Fruit fly (Drosophila melanogaster) whole organism, embryonic: ENCODE data around the gene CG9107.

Source experiments
- Adf1 ChIP-seq: fragments of 200-800 bp; sonication (Bioruptor generic); IDR thresholded peaks from 2 replicates; pipeline ENCODE4 v1.3.6; 2022; ENCODE audit warnings: missing biosample characterization, missing genetic modification characterization
- BEAF-32 ChIP-seq: fragments of 200-800 bp; sonication (Bioruptor generic); optimal IDR thresholded peaks from 3 replicates; lab custom pipeline; 2017; ENCODE audit warnings: missing biosample characterization, missing genetic modification characterization, mild to moderate bottlenecking, moderate library complexity, missing genetic modification reagents
- CG10366 ChIP-seq: fragments of 200-800 bp; sonication (Bioruptor generic); IDR thresholded peaks from 2 replicates; pipeline ENCODE4 v1.3.6; 2022; ENCODE audit warnings: missing biosample characterization, missing genetic modification characterization
- CG10543 ChIP-seq: fragments of 200-800 bp; sonication (Bioruptor generic); optimal IDR thresholded peaks from 3 replicates; lab custom pipeline; 2017; ENCODE audit warnings: missing biosample characterization, mild to moderate bottlenecking, missing genetic modification characterization, moderate library complexity
- CG10979 ChIP-seq: fragments of 200-800 bp; sonication (Bioruptor generic); optimal IDR thresholded peaks from 2 replicates; lab custom pipeline; 2018; ENCODE audit warnings: missing biosample characterization, mild to moderate bottlenecking, missing genetic modification characterization, moderate library complexity
- CG11504 ChIP-seq: fragments of 200-800 bp; sonication (Bioruptor generic); optimal IDR thresholded peaks from 3 replicates; lab custom pipeline; 2019; ENCODE audit warnings: missing biosample characterization, mild to moderate bottlenecking, missing genetic modification characterization, moderate library complexity
- CG11696 ChIP-seq: fragments of 200-800 bp; sonication (Bioruptor generic); IDR thresholded peaks from 2 replicates; pipeline ENCODE4 v1.3.6; 2022; ENCODE audit warnings: missing biosample characterization, missing genetic modification characterization
- CG1233 ChIP-seq: fragments of 200-800 bp; sonication (Bioruptor generic); optimal IDR thresholded peaks from 4 replicates; lab custom pipeline; 2018; ENCODE audit warnings: missing biosample characterization, mild to moderate bottlenecking, missing genetic modification characterization
- CG12769 ChIP-seq: fragments of 200-800 bp; sonication (Bioruptor generic); optimal IDR thresholded peaks from 2 replicates; lab custom pipeline; 2019; ENCODE audit warnings: missing biosample characterization, mild to moderate bottlenecking, missing genetic modification characterization, moderate library complexity
- CG15479 ChIP-seq: fragments of 200-800 bp; sonication (Bioruptor generic); optimal IDR thresholded peaks from 3 replicates; lab custom pipeline; 2019; ENCODE audit warnings: missing biosample characterization, mild to moderate bottlenecking, missing genetic modification characterization, moderate library complexity
- CG15696 ChIP-seq: fragments of 200-800 bp; sonication (Bioruptor generic); optimal IDR thresholded peaks from 2 replicates; lab custom pipeline; 2019; ENCODE audit warnings: missing biosample characterization, mild to moderate bottlenecking, missing genetic modification characterization, moderate library complexity
- CG17385 ChIP-seq: fragments of 200-800 bp; sonication (Bioruptor generic); optimal IDR thresholded peaks from 3 replicates; lab custom pipeline; 2018; ENCODE audit warnings: missing biosample characterization, mild to moderate bottlenecking, missing genetic modification characterization
- CG17829 ChIP-seq: fragments of 200-800 bp; optimal IDR thresholded peaks from 2 replicates; lab custom pipeline; 2019; ENCODE audit warnings: missing biosample characterization, mild to moderate bottlenecking, missing genetic modification characterization, moderate library complexity
- CG18262 ChIP-seq: fragments of 200-800 bp; optimal IDR thresholded peaks from 3 replicates; lab custom pipeline; 2019; ENCODE audit warnings: missing biosample characterization, mild to moderate bottlenecking, missing genetic modification characterization, moderate library complexity
- CG31224 ChIP-seq: fragments of 200-800 bp; sonication (Bioruptor generic); IDR thresholded peaks from 2 replicates; pipeline ENCODE4 v1.3.6; 2022; ENCODE audit warnings: missing biosample characterization, missing genetic modification characterization
- CG32532 ChIP-seq: fragments of 200-800 bp; sonication (Bioruptor generic); IDR thresholded peaks from 2 replicates; pipeline ENCODE4 v1.3.6; 2022; ENCODE audit warnings: missing biosample characterization, missing genetic modification characterization
- CG34422 ChIP-seq: fragments of 200-800 bp; sonication (Bioruptor generic); IDR thresholded peaks from 3 replicates; pipeline ENCODE4 v1.3.6; 2022; ENCODE audit warnings: missing biosample characterization, missing genetic modification characterization
- CG6765 ChIP-seq: fragments of 200-800 bp; sonication (Bioruptor generic); optimal IDR thresholded peaks from 3 replicates; lab custom pipeline; 2017; ENCODE audit warnings: missing biosample characterization, mild to moderate bottlenecking, missing genetic modification characterization
- CG7372 ChIP-seq: fragments of 200-800 bp; sonication (Bioruptor generic); IDR thresholded peaks from 2 replicates; pipeline ENCODE4 v1.3.6; 2022; ENCODE audit warnings: missing biosample characterization, missing genetic modification characterization
- CG7556 ChIP-seq: fragments of 200-800 bp; sonication (Bioruptor generic); optimal IDR thresholded peaks from 2 replicates; lab custom pipeline; 2017; ENCODE audit warnings: missing biosample characterization, mild to moderate bottlenecking, missing genetic modification characterization
- CG7786 ChIP-seq: fragments of 200-800 bp; sonication (Bioruptor generic); optimal IDR thresholded peaks from 2 replicates; lab custom pipeline; 2016; ENCODE audit warnings: missing biosample characterization, missing genetic modification characterization
- CG9215 ChIP-seq: fragments of 200-800 bp; sonication (Bioruptor generic); IDR thresholded peaks from 2 replicates; pipeline ENCODE4 v1.3.6; 2022; ENCODE audit warnings: missing biosample characterization, missing genetic modification characterization
- CTCF ChIP-seq: fragments of 200-800 bp; sonication (Bioruptor generic); optimal IDR thresholded peaks from 2 replicates; lab custom pipeline; 2017; ENCODE audit warnings: missing biosample characterization, mild to moderate bottlenecking, missing genetic modification characterization, moderate library complexity
- Hr39 ChIP-seq: fragments of >200 bp; optimal IDR thresholded peaks from 2 replicates; lab custom pipeline; 2017
- Lhr ChIP-seq: fragments of 200-800 bp; sonication (Bioruptor generic); optimal IDR thresholded peaks from 3 replicates; lab custom pipeline; 2017; ENCODE audit warnings: mild to moderate bottlenecking, missing biosample characterization, missing genetic modification reagents, missing genetic modification characterization
- NC2α ChIP-seq: fragments of 200-800 bp; sonication (Bioruptor generic); optimal IDR thresholded peaks from 2 replicates; lab custom pipeline; 2016; ENCODE audit warnings: missing biosample characterization, missing genetic modification characterization
- Six4 ChIP-seq: fragments of 200-800 bp; sonication (Bioruptor generic); optimal IDR thresholded peaks from 2 replicates; lab custom pipeline; 2016; ENCODE audit warnings: missing biosample characterization, missing genetic modification characterization
- Sry-δ ChIP-seq: fragments of 200-800 bp; sonication (Bioruptor generic); optimal IDR thresholded peaks from 2 replicates; lab custom pipeline; 2016; ENCODE audit warnings: missing biosample characterization, missing genetic modification characterization
- YL-1 ChIP-seq: fragments of 200-800 bp; sonication (Bioruptor generic); optimal IDR thresholded peaks from 3 replicates; lab custom pipeline; 2017; ENCODE audit warnings: missing biosample characterization, mild to moderate bottlenecking, missing genetic modification characterization
- ab ChIP-seq: fragments of 200-800 bp; sonication (Bioruptor generic); optimal IDR thresholded peaks from 2 replicates; lab custom pipeline; 2016; ENCODE audit warnings: missing biosample characterization, missing genetic modification characterization
- al ChIP-seq: fragments of 200-800 bp; sonication (Bioruptor generic); IDR thresholded peaks from 2 replicates; pipeline ENCODE4 v1.3.6; 2022; ENCODE audit warnings: missing biosample characterization, missing genetic modification characterization
- bab2 ChIP-seq: fragments of 200-800 bp; sonication (Bioruptor generic); optimal IDR thresholded peaks from 2 replicates; lab custom pipeline; 2016; ENCODE audit warnings: missing biosample characterization, missing genetic modification characterization
- bigmax ChIP-seq: fragments of 200-800 bp; sonication (Bioruptor generic); optimal IDR thresholded peaks from 2 replicates; lab custom pipeline; 2018; ENCODE audit warnings: missing biosample characterization, mild to moderate bottlenecking, missing genetic modification characterization
- bsh ChIP-seq, 2 experiments: fragments of 200-800 bp; sonication (Bioruptor generic); optimal IDR thresholded peaks; 2 replicates each; lab custom pipeline; 2017 to 2018; ENCODE audit warnings: mild to moderate bottlenecking in 2 of 2, missing biosample characterization in 2 of 2, missing genetic modification characterization in 2 of 2, moderate library complexity in 1 of 2
- cg ChIP-seq: fragments of 200-800 bp; sonication (Bioruptor generic); optimal IDR thresholded peaks from 3 replicates; lab custom pipeline; 2019; ENCODE audit warnings: missing biosample characterization, mild to moderate bottlenecking, missing genetic modification characterization, moderate library complexity
- crc ChIP-seq: fragments of 200-800 bp; sonication (Bioruptor generic); optimal IDR thresholded peaks from 2 replicates; lab custom pipeline; 2016; ENCODE audit warnings: missing biosample characterization, missing genetic modification characterization
- dati ChIP-seq: fragments of 200-800 bp; sonication (Bioruptor generic); IDR thresholded peaks from 2 replicates; pipeline ENCODE4 v1.3.6; 2022; ENCODE audit warnings: missing biosample characterization, missing genetic modification characterization
- dimm ChIP-seq: fragments of 200-800 bp; sonication (Bioruptor generic); IDR thresholded peaks from 2 replicates; pipeline ENCODE4 v1.3.6; 2022; ENCODE audit warnings: missing biosample characterization, missing genetic modification characterization
- ftz-f1 ChIP-seq: fragments of 200-800 bp; sonication (Bioruptor generic); optimal IDR thresholded peaks from 2 replicates; lab custom pipeline; 2016; ENCODE audit warnings: missing biosample characterization, missing genetic modification characterization
- gcm2 ChIP-seq: fragments of 200-800 bp; sonication (Bioruptor generic); optimal IDR thresholded peaks from 2 replicates; lab custom pipeline; 2016; ENCODE audit warnings: missing biosample characterization, missing genetic modification characterization
- gem ChIP-seq: fragments of 200-800 bp; sonication (Bioruptor generic); optimal IDR thresholded peaks from 2 replicates; lab custom pipeline; 2019; ENCODE audit warnings: missing biosample characterization, mild to moderate bottlenecking, missing genetic modification characterization, moderate library complexity
- gsb ChIP-seq: fragments of 200-800 bp; sonication (Bioruptor generic); IDR thresholded peaks from 2 replicates; pipeline ENCODE4 v1.3.6; 2022; ENCODE audit warnings: missing biosample characterization, missing genetic modification characterization
- h ChIP-seq: fragments of >200 bp; optimal IDR thresholded peaks from 2 replicates; lab custom pipeline; 2017
- jing ChIP-seq: fragments of 200-800 bp; sonication (Bioruptor generic); optimal IDR thresholded peaks from 2 replicates; lab custom pipeline; 2018; ENCODE audit warnings: missing biosample characterization, mild to moderate bottlenecking, missing genetic modification characterization
- jumu ChIP-seq: fragments of 200-800 bp; sonication (Bioruptor generic); optimal IDR thresholded peaks from 3 replicates; lab custom pipeline; 2016; ENCODE audit warnings: missing biosample characterization, missing genetic modification characterization
- lbe ChIP-seq: fragments of 200-800 bp; sonication (Bioruptor generic); optimal IDR thresholded peaks from 2 replicates; lab custom pipeline; 2016; ENCODE audit warnings: missing biosample characterization, mild to moderate bottlenecking, missing genetic modification characterization
- nerfin-1 ChIP-seq: fragments of 200-800 bp; sonication (Bioruptor generic); optimal IDR thresholded peaks from 3 replicates; lab custom pipeline; 2019; ENCODE audit warnings: missing biosample characterization, mild to moderate bottlenecking, missing genetic modification characterization, moderate library complexity
- psq ChIP-seq: fragments of 200-800 bp; sonication (Bioruptor generic); optimal IDR thresholded peaks from 2 replicates; lab custom pipeline; 2017; ENCODE audit warnings: missing biosample characterization, missing genetic modification characterization
- repo ChIP-seq: fragments of 200-800 bp; sonication (Bioruptor generic); optimal IDR thresholded peaks from 2 replicates; lab custom pipeline; 2016; ENCODE audit warnings: missing biosample characterization, missing genetic modification characterization
- salm ChIP-seq: fragments of 200-800 bp; sonication (Bioruptor generic); optimal IDR thresholded peaks from 2 replicates; lab custom pipeline; 2018; ENCODE audit warnings: missing biosample characterization, mild to moderate bottlenecking, missing genetic modification characterization
- sim ChIP-seq: fragments of 200-800 bp; sonication (Bioruptor generic); IDR thresholded peaks from 2 replicates; pipeline ENCODE4 v1.3.6; 2022; ENCODE audit warnings: missing biosample characterization, missing genetic modification characterization
- toy ChIP-seq: fragments of 200-800 bp; sonication (Bioruptor generic); IDR thresholded peaks from 2 replicates; pipeline ENCODE4 v1.3.6; 2022; ENCODE audit warnings: missing biosample characterization, missing genetic modification characterization
- z ChIP-seq: fragments of 200-800 bp; sonication (Bioruptor generic); IDR thresholded peaks from 3 replicates; pipeline ENCODE4 v1.3.6; 2022; ENCODE audit warnings: missing biosample characterization, missing genetic modification characterization

Gene CG9107

dm6 chr2L:6051212-6051621 lies 26.9 kb upstream of the CG9107 start (continued):
- TF ChIP-seq CG7786 (peak; percentile 86), CG6765 (GFP tag; lab: Kevin White, UChicago) (peak; percentile 96), dimm (GFP tag; lab: Robert Waterston, UW) (peak; percentile 81), dati (GFP tag; lab: Robert Waterston, UW) (peak; percentile 44; the same call in 1 of the 2 replicates), CG31224 (GFP tag; lab: Robert Waterston, UW) (peak; percentile 78), psq (peak; percentile 72), YL-1 (GFP tag; lab: Kevin White, UChicago) (peak; percentile 83), Hr39 (lab: Kevin White, UChicago) (no peak), CG15479 (no peak), crc (GFP tag; lab: Kevin White, UChicago) (peak; percentile 90), h (no peak), NC2α (peak; percentile 81), jing (GFP tag; lab: Kevin White, UChicago) (peak; percentile 85), CG34422 (GFP tag; lab: Robert Waterston, UW) (peak; percentile 92), bigmax (GFP tag; lab: Kevin White, UChicago) (peak; percentile 29), jumu (GFP tag; lab: Kevin White, UChicago) (peak; percentile 94), CG7372 (peak; percentile 87), Lhr (GFP tag; lab: Kevin White, UChicago) (peak; percentile 79), CG10366 (GFP tag; lab: Robert Waterston, UW) (peak; percentile 95), CG10979 (tag; lab: Kevin White, UChicago) (peak; percentile 98), CTCF (GFP tag; lab: Kevin White, UChicago) (peak; percentile 52), gcm2 (peak; percentile 81), CG11696 (GFP tag; lab: Robert Waterston, UW) (peak; percentile 88), salm (peak; percentile 94), Adf1 (GFP tag; lab: Robert Waterston, UW) (peak; percentile 77), Six4 (peak; percentile 93), CG18262 (tag; lab: Kevin White, UChicago) (peak; percentile 97), sim (GFP tag; lab: Robert Waterston, UW) (peak; percentile 91), ab (GFP tag; lab: Kevin White, UChicago) (peak; percentile 60), CG15696 (tag; lab: Kevin White, UChicago) (peak; percentile 89), repo (GFP tag; lab: Kevin White, UChicago) (peak; percentile 95), CG7556 (peak; percentile 97), CG17385 (GFP tag; lab: Kevin White, UChicago) (peak; percentile 94), BEAF-32 (no peak), CG9215 (GFP tag; lab: Robert Waterston, UW) (peak; percentile 50), nerfin-1 (tag; lab: Kevin White, UChicago) (peak; percentile 95), ftz-f1 (GFP tag; lab: Kevin White, UChicago) (peak; percentile 79), CG32532 (GFP tag; lab: Robert Waterston, UW) (peak; percentile 95), bab2 (GFP tag; lab: Kevin White, UChicago) (peak; percentile 94), Sry-δ (GFP tag; lab: Kevin White, UChicago) (peak; percentile 48), cg (peak; percentile 93), CG17829 (tag; lab: Kevin White, UChicago) (peak; percentile 97), CG1233 (GFP tag; lab: Kevin White, UChicago) (peak; percentile 96), lbe (GFP tag; lab: Kevin White, UChicago) (peak; percentile 93), gsb (GFP tag; lab: Robert Waterston, UW) (peak; percentile 79), gem (tag; lab: Kevin White, UChicago) (peak; percentile 98), CG11504 (peak; percentile 95), al (GFP tag; lab: Robert Waterston, UW) (peak; percentile 69), z (GFP tag; lab: Robert Waterston, UW) (peak; percentile 64; the same call in 2 of the 3 replicates), CG10543 (GFP tag; lab: Kevin White, UChicago) (peak; percentile 96), toy (GFP tag; lab: Robert Waterston, UW) (peak; percentile 76; the same call in 1 of the 2 replicates), CG12769 (tag; lab: Kevin White, UChicago) (no peak), bsh (GFP tag; optimal IDR thresholded peaks at IDR 0.05; lab: Kevin White, UChicago) (peak; percentile 93 to 97)
